Worm (Caenorhabditis elegans) whole organism, late embryonic: ENCODE measurements around the gene Y51B9A.9.

ENCODE experiments used
- K02D7.2 ChIP-seq: sonication (generic microtip); optimal IDR thresholded peaks from 2 replicates; lab custom pipeline; 2017; ENCODE audit warnings: mild to moderate bottlenecking, missing genetic modification characterization, missing compliant biosample characterization
- Y22D7AL.16 ChIP-seq: sonication (generic microtip); optimal IDR thresholded peaks from 2 replicates; lab custom pipeline; 2016; ENCODE audit warnings: missing genetic modification characterization, missing compliant biosample characterization
- ceh-14 ChIP-seq: sonication (generic microtip); optimal IDR thresholded peaks from 2 replicates; lab custom pipeline; 2016; ENCODE audit warnings: missing genotype, missing genetic modification characterization, missing compliant biosample characterization
- ceh-18 ChIP-seq: sonication (generic microtip); optimal IDR thresholded peaks from 2 replicates; lab custom pipeline; 2016; ENCODE audit warnings: missing genetic modification characterization, missing compliant biosample characterization
- ceh-19 ChIP-seq: fragments of 200-800 bp; sonication (Bioruptor generic); optimal IDR thresholded peaks from 2 replicates; lab custom pipeline; 2018; ENCODE audit warnings: mild to moderate bottlenecking, missing genetic modification characterization, missing compliant biosample characterization
- ceh-2 ChIP-seq: sonication (generic microtip); optimal IDR thresholded peaks from 2 replicates; lab custom pipeline; 2016; ENCODE audit warnings: missing genotype, missing genetic modification characterization, missing compliant biosample characterization
- ceh-24 ChIP-seq: sonication (generic microtip); optimal IDR thresholded peaks from 2 replicates; lab custom pipeline; 2016; ENCODE audit warnings: mild to moderate bottlenecking, missing genetic modification characterization, missing compliant biosample characterization
- ceh-9 ChIP-seq: sonication (generic microtip); optimal IDR thresholded peaks from 2 replicates; lab custom pipeline; 2016; ENCODE audit warnings: mild to moderate bottlenecking, missing genetic modification characterization, inconsistent platforms, missing compliant biosample characterization
- che-1 ChIP-seq: sonication (generic microtip); optimal IDR thresholded peaks from 2 replicates; lab custom pipeline; 2016; ENCODE audit warnings: mild to moderate bottlenecking, missing genetic modification characterization, missing compliant biosample characterization
- dmd-4 ChIP-seq: sonication (generic microtip); optimal IDR thresholded peaks from 2 replicates; lab custom pipeline; 2016; ENCODE audit warnings: borderline replicate concordance, missing genetic modification characterization, missing compliant biosample characterization
- dve-1 ChIP-seq: sonication (generic microtip); optimal IDR thresholded peaks from 2 replicates; lab custom pipeline; 2017; ENCODE audit warnings: antibody characterized with exemption, mild to moderate bottlenecking, missing genetic modification characterization, missing compliant biosample characterization
- elt-4 ChIP-seq: sonication (generic microtip); optimal IDR thresholded peaks from 2 replicates; lab custom pipeline; 2016; ENCODE audit warnings: missing genetic modification characterization, missing compliant biosample characterization
- ets-4 ChIP-seq: sonication (generic microtip); optimal IDR thresholded peaks from 2 replicates; lab custom pipeline; 2016; ENCODE audit warnings: missing genetic modification characterization, missing compliant biosample characterization
- fax-1 ChIP-seq: sonication (generic microtip); optimal IDR thresholded peaks from 2 replicates; lab custom pipeline; 2016; ENCODE audit warnings: missing genotype, missing genetic modification characterization, missing compliant biosample characterization
- fkh-10 ChIP-seq: fragments of 150-350 bp; optimal IDR thresholded peaks from 2 replicates; lab custom pipeline; 2014; ENCODE audit warnings: missing biosample characterization, missing genetic modification reagents, missing genetic modification characterization
- fkh-6 ChIP-seq: sonication (generic microtip); optimal IDR thresholded peaks from 2 replicates; lab custom pipeline; 2016; ENCODE audit warnings: missing genetic modification characterization, missing compliant biosample characterization
- gmeb-2 ChIP-seq: sonication (generic microtip); optimal IDR thresholded peaks from 2 replicates; lab custom pipeline; 2016; ENCODE audit warnings: missing genetic modification characterization, inconsistent platforms, missing compliant biosample characterization
- hlh-13 ChIP-seq: fragments of 200-800 bp; sonication (Bioruptor generic); optimal IDR thresholded peaks from 2 replicates; lab custom pipeline; 2018; ENCODE audit warnings: mild to moderate bottlenecking, missing genetic modification characterization, missing compliant biosample characterization
- hlh-30 ChIP-seq: sonication (generic microtip); optimal IDR thresholded peaks from 2 replicates; lab custom pipeline; 2017; ENCODE audit warnings: antibody characterized with exemption, missing genetic modification characterization, missing compliant biosample characterization; ENCODE audit not compliant: insufficient read depth
- hlh-6 ChIP-seq: sonication (generic microtip); optimal IDR thresholded peaks from 2 replicates; lab custom pipeline; 2016; ENCODE audit warnings: missing genotype, missing genetic modification characterization, missing compliant biosample characterization
- hlh-8 ChIP-seq: sonication (generic microtip); optimal IDR thresholded peaks from 2 replicates; lab custom pipeline; 2016; ENCODE audit warnings: missing genotype, missing genetic modification characterization, missing compliant biosample characterization
- lim-6 ChIP-seq: sonication (generic microtip); optimal IDR thresholded peaks from 2 replicates; lab custom pipeline; 2016; ENCODE audit warnings: missing genetic modification characterization, missing compliant biosample characterization
- lin-11 ChIP-seq: fragments of 200-800 bp; sonication (Bioruptor generic); optimal IDR thresholded peaks from 2 replicates; lab custom pipeline; 2018; ENCODE audit warnings: mild to moderate bottlenecking, missing genetic modification characterization, missing compliant biosample characterization
- nfya-1 ChIP-seq: sonication (generic microtip); optimal IDR thresholded peaks from 2 replicates; lab custom pipeline; 2017; ENCODE audit warnings: missing genetic modification characterization, mild to moderate bottlenecking, missing compliant biosample characterization, antibody characterized with exemption, moderate library complexity
- nhr-11 ChIP-seq: fragments of 150-350 bp; optimal IDR thresholded peaks from 2 replicates; lab custom pipeline; 2014; ENCODE audit warnings: missing biosample characterization, missing genetic modification characterization
- npax-4 ChIP-seq: sonication (generic microtip); optimal IDR thresholded peaks from 2 replicates; lab custom pipeline; 2016; ENCODE audit warnings: missing genetic modification characterization, missing compliant biosample characterization
- odd-2 ChIP-seq: sonication (generic microtip); optimal IDR thresholded peaks from 2 replicates; lab custom pipeline; 2017; ENCODE audit warnings: antibody characterized with exemption, mild to moderate bottlenecking, missing genetic modification characterization, missing compliant biosample characterization
- pag-3 ChIP-seq: sonication (generic microtip); optimal IDR thresholded peaks from 2 replicates; lab custom pipeline; 2016; ENCODE audit warnings: missing compliant biosample characterization, missing genetic modification characterization, borderline replicate concordance
- pax-1 ChIP-seq: fragments of 150-350 bp; optimal IDR thresholded peaks from 2 replicates; lab custom pipeline; 2014; ENCODE audit warnings: missing biosample characterization, missing genetic modification characterization
- pha-2 ChIP-seq: sonication (generic microtip); optimal IDR thresholded peaks from 2 replicates; lab custom pipeline; 2017; ENCODE audit warnings: mild to moderate bottlenecking, missing genetic modification characterization, missing compliant biosample characterization
- pha-4 ChIP-seq: fragments of 150-350 bp; optimal IDR thresholded peaks from 2 replicates; lab custom pipeline; 2018; ENCODE audit warnings: missing biosample characterization, missing genetic modification reagents, missing genetic modification characterization
- ref-2 ChIP-seq: sonication (generic microtip); optimal IDR thresholded peaks from 2 replicates; lab custom pipeline; 2016; ENCODE audit warnings: missing genetic modification characterization, missing compliant biosample characterization
- rnt-1 ChIP-seq: sonication (generic microtip); optimal IDR thresholded peaks from 2 replicates; lab custom pipeline; 2016; ENCODE audit warnings: missing genetic modification characterization, missing compliant biosample characterization
- sdc-2 ChIP-seq: sonication (generic microtip); optimal IDR thresholded peaks from 2 replicates; lab custom pipeline; 2016; ENCODE audit warnings: missing genotype, missing genetic modification characterization, missing compliant biosample characterization
- sox-4 ChIP-seq: sonication (generic microtip); optimal IDR thresholded peaks from 2 replicates; lab custom pipeline; 2017; ENCODE audit warnings: mild to moderate bottlenecking, missing genetic modification characterization, inconsistent platforms, missing compliant biosample characterization
- tbx-7 ChIP-seq: sonication (generic microtip); optimal IDR thresholded peaks from 2 replicates; lab custom pipeline; 2016; ENCODE audit warnings: missing genotype, missing genetic modification characterization, missing compliant biosample characterization
- ttx-3 ChIP-seq: sonication (generic microtip); optimal IDR thresholded peaks from 2 replicates; lab custom pipeline; 2016; ENCODE audit warnings: missing genetic modification reagents, missing genetic modification characterization, missing compliant biosample characterization
- unc-42 ChIP-seq: sonication (generic microtip); optimal IDR thresholded peaks from 2 replicates; lab custom pipeline; 2016; ENCODE audit warnings: missing genotype, missing genetic modification characterization, missing compliant biosample characterization
- unc-55 ChIP-seq: sonication (generic microtip); optimal IDR thresholded peaks from 2 replicates; lab custom pipeline; 2017; ENCODE audit warnings: missing biosample characterization, missing genetic modification reagents, missing genetic modification characterization
- unc-86 ChIP-seq: sonication (generic microtip); optimal IDR thresholded peaks from 2 replicates; lab custom pipeline; 2016; ENCODE audit warnings: missing genetic modification characterization, missing compliant biosample characterization

Y51B9A.9 gene

DNA sequence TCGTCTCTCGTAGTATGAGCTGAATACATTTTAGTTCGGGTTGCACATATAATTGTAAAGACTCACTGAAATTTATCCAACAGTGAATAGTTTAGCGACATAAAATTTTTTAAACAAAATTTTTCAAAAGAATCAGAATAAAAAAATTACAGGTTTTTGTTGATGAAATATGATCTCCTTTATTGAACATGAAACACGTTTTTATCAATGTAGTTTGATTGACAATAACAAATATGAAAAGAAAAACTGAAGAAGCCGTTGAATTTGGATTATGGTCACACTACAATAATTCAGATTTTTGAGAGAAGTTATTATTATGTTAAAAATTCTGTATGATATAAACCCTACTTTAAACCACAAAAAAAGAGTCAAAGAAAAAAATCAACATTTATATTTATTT is 42.7 kb upstream of the Y51B9A.9 start, which contains the start of gene chil-17:
Gene chil-17, minus strand, starts transcription at position 101 of the 400 bp plus-strand sequence.
- TF ChIP-seq ref-2 (tag; lab: Kevin White, UChicago) (no peak), unc-55 (GFP tag; lab: Kevin White, UChicago) (no peak), ceh-14 (no peak), pha-2 (tag; lab: Kevin White, UChicago) (no peak), odd-2 (tag; lab: Kevin White, UChicago) (no peak), fax-1 (tag; lab: Kevin White, UChicago) (no peak), tbx-7 (tag; lab: Kevin White, UChicago) (no peak), hlh-6 (tag; lab: Kevin White, UChicago) (no peak), elt-4 (tag; lab: Kevin White, UChicago) (no peak), lin-11 (tag; lab: Kevin White, UChicago) (no peak), unc-42 (no peak), ets-4 (tag; lab: Kevin White, UChicago) (no peak), pax-1 (tag; lab: Kevin White, UChicago) (no peak), pag-3 (tag; lab: Kevin White, UChicago) (no peak), gmeb-2 (tag; lab: Kevin White, UChicago) (no peak)

DNA sequence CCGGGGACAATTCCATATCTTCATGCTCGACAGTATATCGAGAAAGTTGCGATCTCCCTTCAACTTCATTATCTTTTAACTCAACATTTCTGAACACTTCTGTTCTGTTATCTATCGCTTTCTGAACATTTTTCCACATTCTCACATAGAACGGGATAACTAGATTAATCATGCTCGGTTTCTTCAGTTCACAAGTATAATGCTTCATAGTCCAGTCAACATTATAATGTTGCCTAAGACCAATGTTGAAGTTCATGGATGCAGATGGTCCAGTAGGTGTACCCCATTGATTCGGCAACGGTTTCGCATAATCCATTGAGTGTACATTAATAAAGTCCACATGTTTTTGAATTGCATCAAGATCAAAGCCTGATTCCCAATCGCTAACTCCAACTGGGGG is 41.5 kb upstream of the Y51B9A.9 start:
- TF ChIP-seq fax-1 (tag; lab: Kevin White, UChicago) (no peak), dmd-4 (tag; lab: Kevin White, UChicago) (no peak), lim-6 (tag; lab: Kevin White, UChicago) (no peak), elt-4 (tag; lab: Kevin White, UChicago) (no peak), ceh-18 (tag; lab: Kevin White, UChicago) (no peak), hlh-30 (no peak), rnt-1 (tag; lab: Kevin White, UChicago) (no peak), pha-4 (tag; lab: Kevin White, UChicago) (no peak), ttx-3 (no peak), pha-2 (tag; lab: Kevin White, UChicago) (no peak), unc-42 (no peak), hlh-13 (GFP tag; lab: Kevin White, UChicago) (no peak), nfya-1 (no peak), tbx-7 (tag; lab: Kevin White, UChicago) (no peak), K02D7.2 (tag; lab: Kevin White, UChicago) (no peak), unc-86 (tag; lab: Kevin White, UChicago) (no peak), npax-4 (tag; lab: Kevin White, UChicago) (no peak), che-1 (tag; lab: Kevin White, UChicago) (no peak), ceh-2 (no peak), dve-1 (tag; lab: Kevin White, UChicago) (no peak)

DNA sequence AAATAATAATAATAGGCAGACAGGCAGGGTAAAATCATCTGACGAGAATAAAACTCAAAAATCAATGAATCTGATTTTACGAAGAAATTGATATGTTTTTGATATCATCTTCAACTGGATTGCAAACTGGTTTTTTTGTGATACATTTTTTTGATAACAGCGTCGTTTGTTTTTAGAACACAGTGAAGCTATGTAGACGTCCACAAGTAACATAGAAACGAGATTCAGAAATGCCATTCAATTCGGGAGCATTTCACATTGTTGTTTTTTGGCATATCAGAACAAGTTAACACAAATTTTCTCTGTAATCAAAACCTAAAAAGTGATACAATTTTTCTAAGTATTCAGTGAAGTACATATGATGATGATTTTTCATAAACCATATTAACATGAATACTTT is 40.8 kb upstream of the Y51B9A.9 start, which contains the start of gene chil-13:
Gene chil-13, minus strand, starts transcription at position 101 of the 400 bp plus-strand sequence.
- TF ChIP-seq sox-4 (tag; lab: Kevin White, UChicago) = no peak
- TF ChIP-seq hlh-30 = no peak
- no peak for TF ChIP-seq hlh-8 (tag; lab: Kevin White, UChicago)
- TF ChIP-seq ceh-14 = no peak
- no peak for TF ChIP-seq lin-11 (tag; lab: Kevin White, UChicago)
- TF ChIP-seq nhr-11 (tag; lab: Kevin White, UChicago) = no peak
- TF ChIP-seq tbx-7 (tag; lab: Kevin White, UChicago) = no peak
- no peak for TF ChIP-seq sdc-2
- no peak for TF ChIP-seq elt-4 (tag; lab: Kevin White, UChicago)
- no peak for TF ChIP-seq ets-4 (tag; lab: Kevin White, UChicago)
- no peak for TF ChIP-seq ceh-9 (tag; lab: Kevin White, UChicago)
- TF ChIP-seq ceh-19 (GFP tag; lab: Kevin White, UChicago) = no peak
- no peak for TF ChIP-seq ceh-24
- no peak for TF ChIP-seq fkh-6
- no peak for TF ChIP-seq pax-1 (tag; lab: Kevin White, UChicago)
- no peak for TF ChIP-seq Y22D7AL.16 (tag; lab: Kevin White, UChicago)
- no peak for TF ChIP-seq fkh-10 (GFP tag; lab: Kevin White, UChicago)
